Fruit fly (Drosophila melanogaster) whole organism, embryonic: ENCODE data around the gene CG2224.
A peak's percentile ranks its signal among the peaks of the same experiment; 100 is the strongest.

Experiments
- CG10267 ChIP-seq: fragments of 200-800 bp; sonication (Bioruptor generic); optimal IDR thresholded peaks from 2 replicates; lab custom pipeline; 2018; ENCODE audit warnings: missing biosample characterization, mild to moderate bottlenecking, missing genetic modification characterization, moderate library complexity
- CG12219 ChIP-seq: fragments of 200-800 bp; sonication (Bioruptor generic); optimal IDR thresholded peaks from 3 replicates; lab custom pipeline; 2018; ENCODE audit warnings: missing biosample characterization, mild to moderate bottlenecking, missing genetic modification characterization
- CG13296 ChIP-seq: fragments of 200-800 bp; sonication (Bioruptor generic); optimal IDR thresholded peaks from 3 replicates; lab custom pipeline; 2018; ENCODE audit warnings: missing biosample characterization, mild to moderate bottlenecking, missing genetic modification characterization
- CG14441 ChIP-seq: fragments of 200-800 bp; sonication (Bioruptor generic); IDR thresholded peaks from 2 replicates; pipeline ENCODE4 v1.3.6; 2022; ENCODE audit warnings: missing biosample characterization, missing genetic modification characterization
- CG15514 ChIP-seq: fragments of 200-800 bp; sonication (Bioruptor generic); optimal IDR thresholded peaks from 3 replicates; lab custom pipeline; 2017; ENCODE audit warnings: missing biosample characterization, missing genetic modification characterization, mild to moderate bottlenecking, moderate library complexity, missing genetic modification reagents
- CG16815 ChIP-seq: fragments of 200-800 bp; sonication (Bioruptor generic); optimal IDR thresholded peaks from 3 replicates; lab custom pipeline; 2017; ENCODE audit warnings: missing biosample characterization, mild to moderate bottlenecking, missing genetic modification characterization
- CG18011 ChIP-seq: fragments of 200-800 bp; sonication (Bioruptor generic); optimal IDR thresholded peaks from 2 replicates; lab custom pipeline; 2017; ENCODE audit warnings: missing biosample characterization, missing genetic modification characterization, mild to moderate bottlenecking, moderate library complexity, missing genotype
- CG31365 ChIP-seq: fragments of 200-800 bp; sonication (Bioruptor generic); optimal IDR thresholded peaks from 2 replicates; lab custom pipeline; 2018; ENCODE audit warnings: missing biosample characterization, mild to moderate bottlenecking, missing genetic modification characterization
- CG4404 ChIP-seq: fragments of 200-800 bp; sonication (Bioruptor generic); IDR thresholded peaks from 2 replicates; pipeline ENCODE4 v1.3.6; 2022; ENCODE audit warnings: missing biosample characterization, missing genetic modification characterization
- CG6683 ChIP-seq: fragments of 200-800 bp; sonication (Bioruptor generic); optimal IDR thresholded peaks from 2 replicates; lab custom pipeline; 2017; ENCODE audit warnings: missing biosample characterization, mild to moderate bottlenecking, missing genetic modification characterization, missing genetic modification reagents
- CG7786 ChIP-seq: fragments of 200-800 bp; sonication (Bioruptor generic); optimal IDR thresholded peaks from 2 replicates; lab custom pipeline; 2016; ENCODE audit warnings: missing biosample characterization, missing genetic modification characterization
- CG8765 ChIP-seq: fragments of 200-800 bp; sonication (Bioruptor generic); IDR thresholded peaks from 2 replicates; pipeline ENCODE4 v1.3.6; 2022; ENCODE audit warnings: missing biosample characterization, missing genetic modification characterization
- CG9215 ChIP-seq: fragments of 200-800 bp; sonication (Bioruptor generic); IDR thresholded peaks from 2 replicates; pipeline ENCODE4 v1.3.6; 2022; ENCODE audit warnings: missing biosample characterization, missing genetic modification characterization
- CkIIα-i1 ChIP-seq: fragments of 200-800 bp; sonication (Bioruptor generic); IDR thresholded peaks from 2 replicates; pipeline ENCODE4 v1.3.6; 2022; ENCODE audit warnings: missing biosample characterization, missing genetic modification characterization
- Dip3 ChIP-seq: fragments of 200-800 bp; sonication (Bioruptor generic); optimal IDR thresholded peaks from 3 replicates; lab custom pipeline; 2016; ENCODE audit warnings: missing biosample characterization, missing genetic modification characterization
- Dll ChIP-seq: fragments of 200-800 bp; sonication (Bioruptor generic); IDR thresholded peaks from 4 replicates; pipeline ENCODE4 v1.3.6; 2022; ENCODE audit warnings: missing biosample characterization, missing genetic modification characterization; ENCODE audit not compliant: partially characterized antibody
- Dp ChIP-seq: fragments of 200-800 bp; sonication (Bioruptor generic); optimal IDR thresholded peaks from 2 replicates; lab custom pipeline; 2018; ENCODE audit warnings: missing biosample characterization, mild to moderate bottlenecking, missing genetic modification characterization, moderate library complexity
- Dref ChIP-seq: fragments of 200-800 bp; sonication (Bioruptor generic); IDR thresholded peaks from 2 replicates; pipeline ENCODE4 v1.3.6; 2022; ENCODE audit warnings: missing biosample characterization, missing genetic modification characterization
- E2f2 ChIP-seq: fragments of 200-800 bp; sonication (Bioruptor generic); IDR thresholded peaks from 2 replicates; pipeline ENCODE4 v1.3.6; 2022; ENCODE audit warnings: missing biosample characterization, missing genetic modification characterization
- Ets65A ChIP-seq: fragments of 200-800 bp; sonication (Bioruptor generic); peaks from one replicate; lab custom pipeline; 2016; ENCODE audit warnings: missing biosample characterization, missing genetic modification characterization
- Hey ChIP-seq: fragments of 200-800 bp; sonication (Bioruptor generic); optimal IDR thresholded peaks from 3 replicates; lab custom pipeline; 2018; ENCODE audit warnings: missing biosample characterization, mild to moderate bottlenecking, missing genetic modification characterization
- MBD-R2 ChIP-seq: fragments of 200-800 bp; sonication (Bioruptor generic); IDR thresholded peaks from 2 replicates; pipeline ENCODE4 v1.3.6; 2022; ENCODE audit warnings: missing biosample characterization, missing genetic modification characterization
- MESR4 ChIP-seq: fragments of 200-800 bp; sonication (Bioruptor generic); optimal IDR thresholded peaks from 2 replicates; lab custom pipeline; 2018; ENCODE audit warnings: missing biosample characterization, mild to moderate bottlenecking, missing genetic modification characterization, moderate library complexity
- Mad ChIP-seq: fragments of 200-800 bp; sonication (Bioruptor generic); optimal IDR thresholded peaks from 2 replicates; lab custom pipeline; 2016; ENCODE audit warnings: missing biosample characterization, missing genetic modification characterization
- NFAT ChIP-seq: fragments of 200-800 bp; sonication (Bioruptor generic); IDR thresholded peaks from 2 replicates; pipeline ENCODE4 v1.3.6; 2022; ENCODE audit warnings: missing biosample characterization, missing genetic modification characterization
- Nf-YB ChIP-seq: fragments of 200-800 bp; sonication (Bioruptor generic); optimal IDR thresholded peaks from 3 replicates; lab custom pipeline; 2019; ENCODE audit warnings: missing biosample characterization, mild to moderate bottlenecking, missing genetic modification characterization, moderate library complexity
- Stat92E ChIP-seq, 3 experiments: fragments of >200 bp in 2 of 3; fragments of 200-800 bp in 1 of 3; sonication (Bioruptor generic) in 1 of 3; optimal IDR thresholded peaks; 2 replicates each; lab custom pipeline; 2017 to 2019; ENCODE audit warnings: missing biosample characterization in 3 of 3, missing genetic modification characterization in 3 of 3, mild to moderate bottlenecking in 1 of 3, moderate library complexity in 1 of 3
- Vsx1 ChIP-seq: fragments of 200-800 bp; sonication (Bioruptor generic); optimal IDR thresholded peaks from 2 replicates; lab custom pipeline; 2017; ENCODE audit warnings: missing biosample characterization, mild to moderate bottlenecking, missing genetic modification characterization, missing genetic modification reagents
- YL-1 ChIP-seq: fragments of 200-800 bp; sonication (Bioruptor generic); optimal IDR thresholded peaks from 3 replicates; lab custom pipeline; 2017; ENCODE audit warnings: missing biosample characterization, mild to moderate bottlenecking, missing genetic modification characterization
- cwo ChIP-seq: fragments of 200-800 bp; sonication (Bioruptor generic); optimal IDR thresholded peaks from 3 replicates; lab custom pipeline; 2017; ENCODE audit warnings: missing biosample characterization, missing genetic modification characterization, mild to moderate bottlenecking, moderate library complexity, missing genetic modification reagents
- ems ChIP-seq: fragments of 200-800 bp; sonication (Bioruptor generic); optimal IDR thresholded peaks from 3 replicates; lab custom pipeline; 2016; ENCODE audit warnings: missing biosample characterization, missing genetic modification characterization
- exex ChIP-seq: fragments of 200-800 bp; sonication (Bioruptor generic); optimal IDR thresholded peaks from 4 replicates; lab custom pipeline; 2018; ENCODE audit warnings: missing biosample characterization, mild to moderate bottlenecking, missing genetic modification characterization, moderate library complexity
- grn ChIP-seq: fragments of 200-800 bp; sonication (Bioruptor generic); optimal IDR thresholded peaks from 3 replicates; lab custom pipeline; 2017; ENCODE audit warnings: missing biosample characterization, missing genetic modification characterization
- gro ChIP-seq: fragments of 200-800 bp; sonication (Bioruptor generic); optimal IDR thresholded peaks from 2 replicates; lab custom pipeline; 2016; ENCODE audit warnings: missing biosample characterization, missing genetic modification characterization
- h ChIP-seq: fragments of >200 bp; optimal IDR thresholded peaks from 2 replicates; lab custom pipeline; 2017
- insv ChIP-seq, 2 experiments: fragments of 200-800 bp; sonication (Bioruptor generic); optimal IDR thresholded peaks; 3 replicates each; lab custom pipeline; 2016 to 2018; ENCODE audit warnings: missing biosample characterization in 2 of 2, missing genetic modification characterization in 2 of 2
- mirr ChIP-seq: fragments of 200-800 bp; sonication (Bioruptor generic); optimal IDR thresholded peaks from 3 replicates; lab custom pipeline; 2018; ENCODE audit warnings: missing biosample characterization, mild to moderate bottlenecking, missing genetic modification characterization
- scrt ChIP-seq: fragments of 200-800 bp; sonication (Bioruptor generic); optimal IDR thresholded peaks from 2 replicates; lab custom pipeline; 2018; ENCODE audit warnings: missing biosample characterization, mild to moderate bottlenecking, missing genetic modification characterization, moderate library complexity
- sim ChIP-seq: fragments of 200-800 bp; sonication (Bioruptor generic); IDR thresholded peaks from 2 replicates; pipeline ENCODE4 v1.3.6; 2022; ENCODE audit warnings: missing biosample characterization, missing genetic modification characterization
- stwl ChIP-seq: fragments of 200-800 bp; sonication (Bioruptor generic); optimal IDR thresholded peaks from 3 replicates; lab custom pipeline; 2018; ENCODE audit warnings: missing biosample characterization, mild to moderate bottlenecking, missing genetic modification characterization, moderate library complexity
- sug ChIP-seq: fragments of 200-800 bp; optimal IDR thresholded peaks from 2 replicates; lab custom pipeline; 2019; ENCODE audit warnings: missing biosample characterization, mild to moderate bottlenecking, missing genetic modification characterization, moderate library complexity
- tio ChIP-seq: fragments of 200-800 bp; sonication (Bioruptor generic); optimal IDR thresholded peaks from 2 replicates; lab custom pipeline; 2017; ENCODE audit warnings: missing biosample characterization, missing genetic modification characterization, inconsistent platforms
- wor ChIP-seq: fragments of 200-800 bp; sonication (Bioruptor generic); IDR thresholded peaks from 2 replicates; pipeline ENCODE4 v1.3.6; 2022; ENCODE audit warnings: missing biosample characterization, missing genetic modification characterization

The CG2224 gene

dm6 chr3R:30443549-30444133 lies 15.5 kb downstream of the CG2224 start, which contains the start of gene CG15537:
CG15537 (minus strand) TSS chr3R:30443599.
- peak; percentile 49; the same call in 1 of the 2 replicates for TF ChIP-seq E2f2 (GFP tag; lab: Robert Waterston, UW)
- peak; percentile 44; the same call in 1 of the 2 replicates for TF ChIP-seq CG9215 (GFP tag; lab: Robert Waterston, UW)
- TF ChIP-seq MBD-R2 (GFP tag; lab: Robert Waterston, UW) = no peak
- peak; percentile 58 for TF ChIP-seq Dp

dm6 chr3R:30431258-30432114 lies 27.6 kb downstream of the CG2224 start, which contains the start of gene CG15534:
CG15534 (plus strand) TSS chr3R:30432064.
- no peak for TF ChIP-seq Mad
- TF ChIP-seq Hey (tag; lab: Kevin White, UChicago) = peak; percentile 65
- TF ChIP-seq exex = peak; percentile 96
- TF ChIP-seq grn (GFP tag; lab: Kevin White, UChicago) = peak; percentile 42
- TF ChIP-seq stwl (tag; lab: Kevin White, UChicago) = no peak
- TF ChIP-seq h (lab: Kevin White, UChicago) = no peak
- no peak for TF ChIP-seq Dref (GFP tag; lab: Robert Waterston, UW)
- TF ChIP-seq scrt (GFP tag; lab: Kevin White, UChicago) = no peak
- no peak for TF ChIP-seq CG7786 (GFP tag; lab: Kevin White, UChicago)
- peak; percentile 42 for TF ChIP-seq sug
- no peak for TF ChIP-seq CG14441 (GFP tag; lab: Robert Waterston, UW)
- peak; percentile 91 for TF ChIP-seq Vsx1
- TF ChIP-seq ems = no peak
- peak; percentile 91 for TF ChIP-seq cwo

- TF ChIP-seq NFAT (GFP tag; lab: Robert Waterston, UW) (no peak), Nf-YB (GFP tag; lab: Kevin White, UChicago) (no peak), tio (GFP tag; lab: Kevin White, UChicago) (no peak), CG6683 (GFP tag; lab: Kevin White, UChicago) (no peak), CG13296 (GFP tag; lab: Kevin White, UChicago) (no peak), cwo (peak; percentile 2), exex (peak; percentile 88), MESR4 (GFP tag; lab: Kevin White, UChicago) (no peak), Ets65A (GFP tag; lab: Kevin White, UChicago) (peak; percentile 52), CG10267 (tag; lab: Kevin White, UChicago) (no peak), sug (peak; percentile 94)
These were observed 30.6 kb downstream of the CG2224 start, which contains the start of gene CG15533 for dm6 chr3R:30428459-30428858. CG15533 (plus strand) TSS chr3R:30428820.

- no peak for TF ChIP-seq CkIIα-i1 (GFP tag; lab: Robert Waterston, UW)
- TF ChIP-seq CG16815 (GFP tag; lab: Kevin White, UChicago) = no peak
- TF ChIP-seq CG15514 (GFP tag; lab: Kevin White, UChicago) = peak; percentile 70
- peak; percentile 46 for TF ChIP-seq gro (GFP tag; lab: Kevin White, UChicago)
- peak; percentile 72 for TF ChIP-seq MBD-R2 (GFP tag; lab: Robert Waterston, UW)
- TF ChIP-seq CG8765 (GFP tag; lab: Robert Waterston, UW) = no peak
- TF ChIP-seq mirr = peak; percentile 43
- no peak for TF ChIP-seq CG18011 (GFP tag; lab: Kevin White, UChicago)
- no peak for TF ChIP-seq sim
- TF ChIP-seq CG31365 (tag; lab: Kevin White, UChicago) = no peak
- no peak for TF ChIP-seq Dip3 (GFP tag; lab: Kevin White, UChicago)
- no peak for TF ChIP-seq CG12219 (GFP tag; lab: Kevin White, UChicago)
- TF ChIP-seq Stat92E (GFP tag; optimal IDR thresholded peaks at IDR 0.05; lab: Kevin White, UChicago) = peak in 1 of 3 experiments; percentile 58
- peak; percentile 53; the same call in 2 of the 4 replicates for TF ChIP-seq Dll (GFP tag; lab: Robert Waterston, UW)
- TF ChIP-seq CG4404 = no peak
- TF ChIP-seq wor = no peak
- TF ChIP-seq YL-1 (GFP tag; lab: Kevin White, UChicago) = peak; percentile 80
- no peak for TF ChIP-seq insv (GFP tag; optimal IDR thresholded peaks at IDR 0.05; lab: Kevin White, UChicago)
These were observed 31.2 kb downstream of the CG2224 start, which contains the start of gene CG2218 for dm6 chr3R:30427805-30428359. CG2218 (minus strand) TSS chr3R:30428276.
